Fruit fly (Drosophila melanogaster): ENCODE results near the gene Ilp2.

Gene Ilp2

DNA sequence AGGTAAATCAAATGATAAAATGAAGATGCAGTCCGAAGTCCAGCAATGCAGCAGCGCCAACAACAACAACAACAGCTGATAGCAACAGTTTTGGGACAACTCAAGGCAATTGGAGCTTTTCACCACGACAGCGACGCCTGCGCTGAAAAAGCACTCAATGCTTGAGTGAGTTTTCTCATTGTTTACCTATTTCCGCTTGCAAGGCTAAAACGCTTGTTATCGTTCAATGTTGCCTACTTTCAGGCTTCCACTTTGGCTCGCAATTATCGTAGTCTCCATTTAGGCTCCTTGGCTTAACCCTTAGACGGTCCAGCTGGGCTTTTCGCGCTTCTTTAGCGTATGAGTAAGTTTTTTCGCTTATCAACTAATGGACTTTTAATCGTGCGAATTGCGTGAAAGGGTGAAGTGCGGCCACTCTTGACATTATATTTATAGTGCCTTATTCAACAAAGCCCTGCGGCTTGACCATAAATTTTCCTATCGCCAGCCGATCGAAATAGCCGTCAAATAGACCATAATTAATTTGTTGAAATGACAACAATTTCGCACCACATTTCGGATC, 37.4 kb upstream of the Ilp2 start (continued):
- TF ChIP-seq CG10979 (tag; optimal IDR thresholded peaks at IDR 0.05) (no peak), Stat92E (GFP tag; optimal IDR thresholded peaks at IDR 0.05) (no peak), Doc3 (GFP tag; IDR thresholded peaks at IDR 0.05; ENCODE audit: partially characterized antibody) (no peak), eve (GFP tag; optimal IDR thresholded peaks at IDR 0.05) (no peak), maf-S (GFP tag; optimal IDR thresholded peaks at IDR 0.05) (no peak), fd64A (GFP tag; optimal IDR thresholded peaks at IDR 0.05) (peak; percentile 23), dpn (GFP tag; optimal IDR thresholded peaks at IDR 0.05) (peak in 1 of 2 experiments; percentile 17), Blimp-1 (GFP tag; optimal IDR thresholded peaks at IDR 0.05) (no peak), CG17328 (GFP tag; IDR thresholded peaks at IDR 0.05) (peak; percentile 50; the same call in 1 of the 2 replicates), ERR (GFP tag; optimal IDR thresholded peaks at IDR 0.05) (peak; percentile 20), CG9932 (GFP tag; IDR thresholded peaks at IDR 0.05) (no peak), CG18011 (GFP tag; optimal IDR thresholded peaks at IDR 0.05) (no peak), Jarid2 (GFP tag; optimal IDR thresholded peaks at IDR 0.05) (no peak), toy (GFP tag; IDR thresholded peaks at IDR 0.05) (no peak), nerfin-2 (GFP tag; IDR thresholded peaks at IDR 0.05; ENCODE audit: partially characterized antibody) (no peak), CG15479 (GFP tag; optimal IDR thresholded peaks at IDR 0.05) (no peak), CG32772 (GFP tag; IDR thresholded peaks at IDR 0.05) (no peak), YL-1 (GFP tag; optimal IDR thresholded peaks at IDR 0.05) (no peak), zfh2 (GFP tag; optimal IDR thresholded peaks at IDR 0.05) (no peak), NfI (GFP tag; optimal IDR thresholded peaks at IDR 0.05) (peak; percentile 32), lov (optimal IDR thresholded peaks at IDR 0.05) (no peak), lov (GFP tag; IDR thresholded peaks at IDR 0.05) (no peak), pfk (GFP tag; optimal IDR thresholded peaks at IDR 0.05) (no peak), CG17361 (GFP tag; IDR thresholded peaks at IDR 0.05) (no peak), p53 (GFP tag; optimal IDR thresholded peaks at IDR 0.05) (no peak), CG11085 (GFP tag; IDR thresholded peaks at IDR 0.05) (no peak), Chrac-16 (GFP tag; optimal IDR thresholded peaks at IDR 0.05) (no peak), CG10147 (GFP tag; optimal IDR thresholded peaks at IDR 0.05) (no peak), oc (tag; optimal IDR thresholded peaks at IDR 0.05) (no peak), CG2712 (tag; optimal IDR thresholded peaks at IDR 0.05) (no peak), D19A (tag; optimal IDR thresholded peaks at IDR 0.05) (no peak), Side (GFP tag; optimal IDR thresholded peaks at IDR 0.05) (no peak), HmgD (GFP tag; optimal IDR thresholded peaks at IDR 0.05) (no peak), CG7372 (GFP tag; IDR thresholded peaks at IDR 0.05) (no peak), CG16779 (GFP tag; IDR thresholded peaks at IDR 0.05) (no peak), Dad (GFP tag; optimal IDR thresholded peaks at IDR 0.05) (no peak), CG43689 (GFP tag; IDR thresholded peaks at IDR 0.05) (no peak; the same call in 1 of the 2 replicates), jumu (GFP tag; optimal IDR thresholded peaks at IDR 0.05) (no peak), CG5953 (GFP tag; IDR thresholded peaks at IDR 0.05) (no peak), CG11695 (GFP tag; IDR thresholded peaks at IDR 0.05) (0 out of 3 replicates have a peak, but pooled peaks have one; percentile 15)

- peak; percentile 37 for TF ChIP-seq CG11504 (tag; optimal IDR thresholded peaks at IDR 0.05)
- TF ChIP-seq CG2678 (tag; optimal IDR thresholded peaks at IDR 0.05) = no peak
- 0 out of 2 replicates have a peak, but pooled peaks have one; percentile 14 for TF ChIP-seq CG32532 (GFP tag; IDR thresholded peaks at IDR 0.05)
- 0 out of 3 replicates have a peak, but pooled peaks have one; percentile 14 for TF ChIP-seq Dbx (GFP tag; IDR thresholded peaks at IDR 0.05)
- no peak for TF ChIP-seq ems (GFP tag; optimal IDR thresholded peaks at IDR 0.05)
- no peak for TF ChIP-seq unc-4 (GFP tag; IDR thresholded peaks at IDR 0.05; ENCODE audit: partially characterized antibody)
- TF ChIP-seq dm (GFP tag; optimal IDR thresholded peaks at IDR 0.05) = peak; percentile 3
- peak; percentile 84 for TF ChIP-seq Jarid2 (GFP tag; optimal IDR thresholded peaks at IDR 0.05)
- peak in 1 of 2 experiments; percentile 45 for TF ChIP-seq Eip74EF (GFP tag; optimal IDR thresholded peaks at IDR 0.05)
- TF ChIP-seq grau (tag; optimal IDR thresholded peaks at IDR 0.05) = peak; percentile 3
- no peak for TF ChIP-seq org-1 (GFP tag; optimal IDR thresholded peaks at IDR 0.05)
- peak; percentile 19; the same call in 1 of the 3 replicates for TF ChIP-seq Opbp (GFP tag; IDR thresholded peaks at IDR 0.05; ENCODE audit: partially characterized antibody)
- peak; percentile 51; the same call in 1 of the 2 replicates for TF ChIP-seq rib (GFP tag; IDR thresholded peaks at IDR 0.05)
Observed at dm6 chr3L:9763389-9763917, 36.0 kb upstream of the Ilp2 start, which contains the start of gene Ae2. Gene Ae2 (plus strand): TSS chr3L:9763544.
